Fruit fly (Drosophila melanogaster) whole organism, embryonic: Measurements from ENCODE around the gene CSN5.
A peak's percentile ranks its signal among the peaks of the same experiment; 100 is the strongest.

ENCODE experiments used
- Aef1 ChIP-seq: fragments of 200-800 bp; sonication (Bioruptor generic); IDR thresholded peaks from 3 replicates; pipeline ENCODE4 v1.3.6; 2022; ENCODE audit warnings: missing biosample characterization, missing genetic modification characterization
- Atf6 ChIP-seq: fragments of 200-800 bp; sonication (Bioruptor generic); IDR thresholded peaks from 2 replicates; pipeline ENCODE4 v1.3.6; 2022; ENCODE audit warnings: missing biosample characterization, missing genetic modification characterization
- BEAF-32 ChIP-seq: fragments of 200-800 bp; sonication (Bioruptor generic); optimal IDR thresholded peaks from 3 replicates; lab custom pipeline; 2017; ENCODE audit warnings: missing biosample characterization, missing genetic modification characterization, mild to moderate bottlenecking, moderate library complexity, missing genetic modification reagents
- Bteb2 ChIP-seq: fragments of 200-800 bp; sonication (Bioruptor generic); optimal IDR thresholded peaks from 2 replicates; lab custom pipeline; 2016; ENCODE audit warnings: missing biosample characterization, missing genetic modification characterization
- CG10462 ChIP-seq: fragments of 200-800 bp; sonication (Bioruptor generic); optimal IDR thresholded peaks from 2 replicates; lab custom pipeline; 2016; ENCODE audit warnings: missing biosample characterization, missing genetic modification characterization
- CG12219 ChIP-seq: fragments of 200-800 bp; sonication (Bioruptor generic); optimal IDR thresholded peaks from 3 replicates; lab custom pipeline; 2018; ENCODE audit warnings: missing biosample characterization, mild to moderate bottlenecking, missing genetic modification characterization
- CG13287 ChIP-seq: fragments of 200-800 bp; sonication (Bioruptor generic); IDR thresholded peaks from 2 replicates; pipeline ENCODE4 v1.3.6; 2022; ENCODE audit warnings: missing biosample characterization, missing genetic modification characterization; ENCODE audit not compliant: partially characterized antibody
- CG17359 ChIP-seq: fragments of 200-800 bp; sonication (Bioruptor generic); optimal IDR thresholded peaks from 3 replicates; lab custom pipeline; 2018; ENCODE audit warnings: missing biosample characterization, mild to moderate bottlenecking, missing genetic modification characterization, moderate library complexity
- CG17361 ChIP-seq: fragments of 200-800 bp; sonication (Bioruptor generic); IDR thresholded peaks from 3 replicates; pipeline ENCODE4 v1.3.6; 2022; ENCODE audit warnings: missing biosample characterization, missing genetic modification characterization
- CG18599 ChIP-seq: fragments of 200-800 bp; sonication (Bioruptor generic); optimal IDR thresholded peaks from 3 replicates; lab custom pipeline; 2017; ENCODE audit warnings: missing biosample characterization, missing genetic modification characterization, mild to moderate bottlenecking, moderate library complexity, missing genetic modification reagents
- CG2129 ChIP-seq: fragments of 200-800 bp; sonication (Bioruptor generic); IDR thresholded peaks from 2 replicates; pipeline ENCODE4 v1.3.6; 2022; ENCODE audit warnings: missing biosample characterization, missing genetic modification characterization; ENCODE audit not compliant: partially characterized antibody
- CG3163 ChIP-seq: fragments of 200-800 bp; sonication (Bioruptor generic); optimal IDR thresholded peaks from 3 replicates; lab custom pipeline; 2016; ENCODE audit warnings: missing biosample characterization, missing genetic modification characterization
- CG33213 ChIP-seq: fragments of 200-800 bp; sonication (Bioruptor generic); optimal IDR thresholded peaks from 3 replicates; lab custom pipeline; 2016; ENCODE audit warnings: missing biosample characterization, missing genetic modification characterization
- CG34422 ChIP-seq: fragments of 200-800 bp; sonication (Bioruptor generic); IDR thresholded peaks from 3 replicates; pipeline ENCODE4 v1.3.6; 2022; ENCODE audit warnings: missing biosample characterization, missing genetic modification characterization
- CG6175 ChIP-seq: fragments of 200-800 bp; sonication (Bioruptor generic); IDR thresholded peaks from 3 replicates; pipeline ENCODE4 v1.3.6; 2022; ENCODE audit warnings: missing biosample characterization, missing genetic modification characterization
- CG7556 ChIP-seq: fragments of 200-800 bp; sonication (Bioruptor generic); optimal IDR thresholded peaks from 2 replicates; lab custom pipeline; 2017; ENCODE audit warnings: missing biosample characterization, mild to moderate bottlenecking, missing genetic modification characterization
- CG9437 ChIP-seq: fragments of 200-800 bp; sonication (Bioruptor generic); optimal IDR thresholded peaks from 2 replicates; lab custom pipeline; 2018; ENCODE audit warnings: missing biosample characterization, mild to moderate bottlenecking, missing genetic modification characterization
- CTCF ChIP-seq: fragments of 200-800 bp; sonication (Bioruptor generic); optimal IDR thresholded peaks from 2 replicates; lab custom pipeline; 2017; ENCODE audit warnings: missing biosample characterization, mild to moderate bottlenecking, missing genetic modification characterization, moderate library complexity
- Camta ChIP-seq: fragments of 200-800 bp; sonication (Bioruptor generic); optimal IDR thresholded peaks from 2 replicates; lab custom pipeline; 2016; ENCODE audit warnings: missing biosample characterization, missing genetic modification characterization
- Dll ChIP-seq: fragments of 200-800 bp; sonication (Bioruptor generic); IDR thresholded peaks from 4 replicates; pipeline ENCODE4 v1.3.6; 2022; ENCODE audit warnings: missing biosample characterization, missing genetic modification characterization; ENCODE audit not compliant: partially characterized antibody
- Drgx ChIP-seq: fragments of 200-800 bp; sonication (Bioruptor generic); IDR thresholded peaks from 2 replicates; pipeline ENCODE4 v1.3.6; 2022; ENCODE audit warnings: missing biosample characterization, missing genetic modification characterization
- Gug ChIP-seq: fragments of 200-800 bp; sonication (Bioruptor generic); IDR thresholded peaks from 4 replicates; pipeline ENCODE4 v1.3.6; 2022; ENCODE audit warnings: missing biosample characterization, missing genetic modification characterization
- H2.0 ChIP-seq: fragments of 200-800 bp; sonication (Bioruptor generic); IDR thresholded peaks from 2 replicates; pipeline ENCODE4 v1.3.6; 2022; ENCODE audit warnings: missing biosample characterization, missing genetic modification characterization
- Kr ChIP-seq: fragments of 200-800 bp; sonication (Bioruptor generic); optimal IDR thresholded peaks from 2 replicates; lab custom pipeline; 2017; ENCODE audit warnings: missing biosample characterization, mild to moderate bottlenecking, missing genetic modification characterization
- Lhr ChIP-seq: fragments of 200-800 bp; sonication (Bioruptor generic); optimal IDR thresholded peaks from 3 replicates; lab custom pipeline; 2017; ENCODE audit warnings: mild to moderate bottlenecking, missing biosample characterization, missing genetic modification reagents, missing genetic modification characterization
- MESR4 ChIP-seq: fragments of 200-800 bp; sonication (Bioruptor generic); optimal IDR thresholded peaks from 2 replicates; lab custom pipeline; 2018; ENCODE audit warnings: missing biosample characterization, mild to moderate bottlenecking, missing genetic modification characterization, moderate library complexity
- NC2β ChIP-seq: fragments of 200-800 bp; sonication (Bioruptor generic); optimal IDR thresholded peaks from 2 replicates; lab custom pipeline; 2016; ENCODE audit warnings: missing biosample characterization, missing genetic modification characterization
- Nf-YB ChIP-seq: fragments of 200-800 bp; sonication (Bioruptor generic); optimal IDR thresholded peaks from 3 replicates; lab custom pipeline; 2019; ENCODE audit warnings: missing biosample characterization, mild to moderate bottlenecking, missing genetic modification characterization, moderate library complexity
- PHDP ChIP-seq: fragments of 200-800 bp; sonication (Bioruptor generic); optimal IDR thresholded peaks from 3 replicates; lab custom pipeline; 2018; ENCODE audit warnings: missing biosample characterization, mild to moderate bottlenecking, missing genetic modification characterization, moderate library complexity
- Sin3A ChIP-seq: fragments of >200 bp; optimal IDR thresholded peaks from 2 replicates; lab custom pipeline; 2018
- Sry-δ ChIP-seq: fragments of 200-800 bp; sonication (Bioruptor generic); optimal IDR thresholded peaks from 2 replicates; lab custom pipeline; 2016; ENCODE audit warnings: missing biosample characterization, missing genetic modification characterization
- al ChIP-seq: fragments of 200-800 bp; sonication (Bioruptor generic); IDR thresholded peaks from 2 replicates; pipeline ENCODE4 v1.3.6; 2022; ENCODE audit warnings: missing biosample characterization, missing genetic modification characterization
- amos ChIP-seq: fragments of 200-800 bp; sonication (Bioruptor generic); IDR thresholded peaks from 2 replicates; pipeline ENCODE4 v1.3.6; 2022; ENCODE audit warnings: missing biosample characterization, missing genetic modification characterization; ENCODE audit not compliant: partially characterized antibody
- ato ChIP-seq: fragments of 200-800 bp; sonication (Bioruptor generic); IDR thresholded peaks from 2 replicates; pipeline ENCODE4 v1.3.6; 2022; ENCODE audit warnings: missing biosample characterization, missing genetic modification characterization; ENCODE audit not compliant: partially characterized antibody
- bbx ChIP-seq: fragments of 200-800 bp; sonication (Bioruptor generic); IDR thresholded peaks from 2 replicates; pipeline ENCODE4 v1.3.6; 2022; ENCODE audit warnings: missing biosample characterization, missing genetic modification characterization; ENCODE audit not compliant: partially characterized antibody
- bowl ChIP-seq: fragments of 200-800 bp; sonication (Bioruptor generic); IDR thresholded peaks from 2 replicates; pipeline ENCODE4 v1.3.6; 2022; ENCODE audit warnings: missing biosample characterization, missing genetic modification characterization
- chinmo ChIP-seq: fragments of 200-800 bp; sonication (Bioruptor generic); IDR thresholded peaks from 4 replicates; pipeline ENCODE4 v1.3.6; 2022; ENCODE audit warnings: missing biosample characterization, missing genetic modification characterization; ENCODE audit not compliant: partially characterized antibody
- dmrt99B ChIP-seq: fragments of 200-800 bp; sonication (Bioruptor generic); optimal IDR thresholded peaks from 2 replicates; lab custom pipeline; 2018; ENCODE audit warnings: missing biosample characterization, mild to moderate bottlenecking, missing genetic modification characterization, moderate library complexity
- fd102C ChIP-seq: fragments of 200-800 bp; sonication (Bioruptor generic); optimal IDR thresholded peaks from 2 replicates; lab custom pipeline; 2018; ENCODE audit warnings: missing biosample characterization, mild to moderate bottlenecking, missing genetic modification characterization, moderate library complexity
- h ChIP-seq: fragments of >200 bp; optimal IDR thresholded peaks from 2 replicates; lab custom pipeline; 2017
- hth ChIP-seq: fragments of >200 bp; optimal IDR thresholded peaks from 2 replicates; lab custom pipeline; 2017; ENCODE audit warnings: inconsistent platforms
- inv ChIP-seq: fragments of 200-800 bp; sonication (Bioruptor generic); IDR thresholded peaks from 2 replicates; pipeline ENCODE4 v1.3.6; 2022; ENCODE audit warnings: missing biosample characterization, missing genetic modification characterization; ENCODE audit not compliant: partially characterized antibody
- knrl ChIP-seq: fragments of 200-800 bp; sonication (Bioruptor generic); IDR thresholded peaks from 3 replicates; pipeline ENCODE4 v1.3.6; 2022; ENCODE audit warnings: missing biosample characterization, missing genetic modification characterization; ENCODE audit not compliant: partially characterized antibody
- onecut ChIP-seq: fragments of 200-800 bp; sonication (Bioruptor generic); IDR thresholded peaks from 2 replicates; pipeline ENCODE4 v1.3.6; 2022; ENCODE audit warnings: missing biosample characterization, missing genetic modification characterization
- p53 ChIP-seq: fragments of 200-800 bp; sonication (Bioruptor generic); optimal IDR thresholded peaks from 2 replicates; lab custom pipeline; 2016; ENCODE audit warnings: missing biosample characterization, missing genetic modification characterization
- sd ChIP-seq: fragments of 200-800 bp; sonication (Bioruptor generic); optimal IDR thresholded peaks from 3 replicates; lab custom pipeline; 2018; ENCODE audit warnings: missing biosample characterization, mild to moderate bottlenecking, missing genetic modification characterization, moderate library complexity
- slou ChIP-seq: fragments of 200-800 bp; sonication (Bioruptor generic); optimal IDR thresholded peaks from 3 replicates; lab custom pipeline; 2016; ENCODE audit warnings: missing biosample characterization, missing genetic modification characterization
- stc ChIP-seq: fragments of 200-800 bp; sonication (Bioruptor generic); IDR thresholded peaks from 2 replicates; pipeline ENCODE4 v1.3.6; 2022; ENCODE audit warnings: missing biosample characterization, missing genetic modification characterization
- stwl ChIP-seq: fragments of 200-800 bp; sonication (Bioruptor generic); optimal IDR thresholded peaks from 3 replicates; lab custom pipeline; 2018; ENCODE audit warnings: missing biosample characterization, mild to moderate bottlenecking, missing genetic modification characterization, moderate library complexity
- tio ChIP-seq: fragments of 200-800 bp; sonication (Bioruptor generic); optimal IDR thresholded peaks from 2 replicates; lab custom pipeline; 2017; ENCODE audit warnings: missing biosample characterization, missing genetic modification characterization, inconsistent platforms
- vnd ChIP-seq: fragments of 200-800 bp; sonication (Bioruptor generic); IDR thresholded peaks from 3 replicates; pipeline ENCODE4 v1.3.6; 2022; ENCODE audit warnings: missing biosample characterization, missing genetic modification characterization; ENCODE audit not compliant: partially characterized antibody
- zfh2 ChIP-seq: fragments of 200-800 bp; sonication (Bioruptor generic); optimal IDR thresholded peaks from 2 replicates; lab custom pipeline; 2016; ENCODE audit warnings: missing biosample characterization, missing genetic modification characterization

The CSN5 gene

dm6 chr3R:16483877-16484417 is 14.0 kb downstream of the CSN5 start, which contains the start of gene Der-2 (continued):
- TF ChIP-seq CG17361 (GFP tag; lab: Robert Waterston, UW), result no peak
- TF ChIP-seq inv (GFP tag; lab: Robert Waterston, UW), result peak; percentile 74
- no peak for TF ChIP-seq hth (lab: Kevin White, UChicago)
- TF ChIP-seq CG3163 (GFP tag; lab: Kevin White, UChicago), result no peak
- no peak for TF ChIP-seq NC2β (GFP tag; lab: Kevin White, UChicago)
- no peak for TF ChIP-seq slou (GFP tag; lab: Kevin White, UChicago)
- TF ChIP-seq Nf-YB, result no peak
- no peak for TF ChIP-seq sd (tag; lab: Kevin White, UChicago)
- no peak for TF ChIP-seq CG9437 (GFP tag; lab: Kevin White, UChicago)
- peak; percentile 92 for TF ChIP-seq bbx (GFP tag; lab: Robert Waterston, UW)
- no peak for TF ChIP-seq Bteb2 (GFP tag; lab: Kevin White, UChicago)
- no peak for TF ChIP-seq CG6175
- TF ChIP-seq Dll (GFP tag; lab: Robert Waterston, UW), result peak; percentile 94
- TF ChIP-seq h (lab: Kevin White, UChicago), result no peak
- no peak for TF ChIP-seq Gug (GFP tag; lab: Robert Waterston, UW)
- TF ChIP-seq H2.0 (GFP tag; lab: Robert Waterston, UW), result no peak
- TF ChIP-seq Aef1 (GFP tag; lab: Robert Waterston, UW), result no peak
- no peak for TF ChIP-seq CG34422 (GFP tag; lab: Robert Waterston, UW)
- peak; percentile 78 for TF ChIP-seq vnd (GFP tag; lab: Robert Waterston, UW)
- TF ChIP-seq CG17359 (tag; lab: Kevin White, UChicago), result no peak
- TF ChIP-seq Atf6 (GFP tag; lab: Robert Waterston, UW), result no peak
- TF ChIP-seq bowl, result no peak
- no peak for TF ChIP-seq CG10462 (GFP tag; lab: Kevin White, UChicago)
- TF ChIP-seq CG18599, result no peak
- TF ChIP-seq p53, result no peak
- no peak for TF ChIP-seq Drgx (GFP tag; lab: Robert Waterston, UW)
- peak; percentile 79 for TF ChIP-seq ato (GFP tag; lab: Robert Waterston, UW)
- no peak for TF ChIP-seq Lhr (GFP tag; lab: Kevin White, UChicago)
- TF ChIP-seq chinmo (GFP tag; lab: Robert Waterston, UW), result peak; percentile 92; the same call in 3 of the 4 replicates
- no peak for TF ChIP-seq fd102C (GFP tag; lab: Kevin White, UChicago)
- peak; percentile 20 for TF ChIP-seq CTCF (GFP tag; lab: Kevin White, UChicago)
- TF ChIP-seq Sry-δ (GFP tag; lab: Kevin White, UChicago), result peak; percentile 89
- no peak for TF ChIP-seq PHDP (tag; lab: Kevin White, UChicago)
- no peak for TF ChIP-seq Kr (GFP tag; lab: Kevin White, UChicago)
- TF ChIP-seq Sin3A (lab: Kevin White, UChicago), result no peak
- no peak for TF ChIP-seq CG7556 (GFP tag; lab: Kevin White, UChicago)
- no peak for TF ChIP-seq tio
- no peak for TF ChIP-seq zfh2
- peak; percentile 89 for TF ChIP-seq amos (GFP tag; lab: Robert Waterston, UW)
- TF ChIP-seq CG2129 (GFP tag; lab: Robert Waterston, UW), result peak; percentile 80
- TF ChIP-seq stwl (tag; lab: Kevin White, UChicago), result peak; percentile 57
- TF ChIP-seq stc (GFP tag; lab: Robert Waterston, UW), result no peak
- peak; percentile 77 for TF ChIP-seq BEAF-32 (GFP tag; lab: Kevin White, UChicago)
- TF ChIP-seq knrl (GFP tag; lab: Robert Waterston, UW), result peak; percentile 87
- no peak for TF ChIP-seq al
- TF ChIP-seq CG33213 (GFP tag; lab: Kevin White, UChicago), result no peak
- TF ChIP-seq onecut (GFP tag; lab: Robert Waterston, UW), result no peak
- TF ChIP-seq CG13287 (GFP tag; lab: Robert Waterston, UW), result peak; percentile 97
- TF ChIP-seq CG12219, result no peak
- TF ChIP-seq MESR4, result peak; percentile 61
- TF ChIP-seq dmrt99B (tag; lab: Kevin White, UChicago), result no peak
- no peak for TF ChIP-seq Camta (GFP tag; lab: Kevin White, UChicago)
